4 fruit fly cellular contexts compared by ENCODE assay signal in genomic region chr2L:19335052-19335451, dm6.
TF ChIP-seq lines count a peak whose summit lies in the region.

No protein-coding gene starts in this region.

- TF ChIP-seq CTCF in whole organism, embryonic (GFP tag; optimal IDR thresholded peaks at IDR 0.05; lab: Kevin White, UChicago): no peak

TF ChIP-seq in whole organism, embryonic, 481 proteins besides CTCF, POLR2A, EP300 and RAD21 (continues in another document):
- TF ChIP-seq mld (GFP tag; IDR thresholded peaks at IDR 0.05; lab: Robert Waterston, UW; ENCODE audit: partially characterized antibody) (no peak), CG32767 (GFP tag; IDR thresholded peaks at IDR 0.05; lab: Robert Waterston, UW) (peak; percentile 35; the same call in 1 of the 2 replicates), CG8281 (tag; optimal IDR thresholded peaks at IDR 0.05; lab: Kevin White, UChicago) (peak; percentile 8), Ets65A (GFP tag; lab: Kevin White, UChicago) (peak; percentile 76), CG15269 (tag; optimal IDR thresholded peaks at IDR 0.05; lab: Kevin White, UChicago) (peak; percentile 21), CG8089 (GFP tag; optimal IDR thresholded peaks at IDR 0.05; lab: Kevin White, UChicago) (peak; percentile 14), CG2712 (tag; optimal IDR thresholded peaks at IDR 0.05; lab: Kevin White, UChicago) (peak; percentile 80), bsh (GFP tag; optimal IDR thresholded peaks at IDR 0.05; lab: Kevin White, UChicago) (peak in 1 of 2 experiments; percentile 60), hkb (optimal IDR thresholded peaks at IDR 0.05; lab: Kevin White, UChicago) (no peak), hkb (GFP tag; IDR thresholded peaks at IDR 0.05; lab: Robert Waterston, UW) (peak; percentile 63), CoRest (tag; optimal IDR thresholded peaks at IDR 0.05; lab: Kevin White, UChicago) (peak; percentile 65), CG18764 (GFP tag; optimal IDR thresholded peaks at IDR 0.05; lab: Kevin White, UChicago) (peak; percentile 23), tgo (GFP tag; IDR thresholded peaks at IDR 0.05; lab: Robert Waterston, UW) (peak; percentile 51; the same call in 2 of the 3 replicates), CG8924 (tag; optimal IDR thresholded peaks at IDR 0.05; lab: Kevin White, UChicago) (peak; percentile 66), Bteb2 (GFP tag; optimal IDR thresholded peaks at IDR 0.05; lab: Kevin White, UChicago) (peak; percentile 29), Camta (GFP tag; optimal IDR thresholded peaks at IDR 0.05; lab: Kevin White, UChicago) (peak; percentile 37), CG14050 (GFP tag; IDR thresholded peaks at IDR 0.05; lab: Robert Waterston, UW) (0 out of 3 replicates have a peak, but pooled peaks have one; percentile 17), CG18599 (GFP tag; optimal IDR thresholded peaks at IDR 0.05; lab: Kevin White, UChicago) (peak; percentile 85), CG6813 (GFP tag; optimal IDR thresholded peaks at IDR 0.05; lab: Kevin White, UChicago) (peak; percentile 53), CG11504 (tag; optimal IDR thresholded peaks at IDR 0.05; lab: Kevin White, UChicago) (peak; percentile 62), CG10209 (GFP tag; optimal IDR thresholded peaks at IDR 0.05; lab: Kevin White, UChicago) (peak; percentile 50), GATAe (GFP tag; conservative IDR thresholded peaks at IDR 0.05; lab: Robert Waterston, UW) (no peak)

TF ChIP-seq in whole organism, prepupa, 60 proteins besides CTCF, POLR2A, EP300 and RAD21 (continues in another document):
- no peak for TF ChIP-seq CG6808 (GFP tag; optimal IDR thresholded peaks at IDR 0.05; lab: Kevin White, UChicago)
- no peak for TF ChIP-seq fkh (GFP tag; optimal IDR thresholded peaks at IDR 0.05; lab: Kevin White, UChicago)
- no peak for TF ChIP-seq CG9139 (GFP tag; optimal IDR thresholded peaks at IDR 0.05; lab: Kevin White, UChicago)
- 0 out of 3 replicates have a peak, but pooled peaks have one; percentile 33 for TF ChIP-seq CG8119 (GFP tag; IDR thresholded peaks at IDR 0.05; lab: Robert Waterston, UW)
- TF ChIP-seq dsx (GFP tag; optimal IDR thresholded peaks at IDR 0.05; lab: Kevin White, UChicago; ENCODE audit: poor library complexity, severe bottlenecking): no peak
- no peak for TF ChIP-seq CG11762 (GFP tag; optimal IDR thresholded peaks at IDR 0.05; lab: Kevin White, UChicago; ENCODE audit: insufficient read depth)
- peak; percentile 53 for TF ChIP-seq Hr4 (GFP tag; optimal IDR thresholded peaks at IDR 0.05; lab: Kevin White, UChicago)
- TF ChIP-seq CG4318 (GFP tag; optimal IDR thresholded peaks at IDR 0.05; lab: Kevin White, UChicago): no peak
- TF ChIP-seq CG8632 (GFP tag; optimal IDR thresholded peaks at IDR 0.05; lab: Kevin White, UChicago): no peak
- peak; percentile 42; the same call in 1 of the 3 replicates for TF ChIP-seq CG6163 (GFP tag; IDR thresholded peaks at IDR 0.05; lab: Robert Waterston, UW)
- TF ChIP-seq OdsH (GFP tag; optimal IDR thresholded peaks at IDR 0.05; lab: Kevin White, UChicago): peak; percentile 26
- TF ChIP-seq Eip75B (GFP tag; optimal IDR thresholded peaks at IDR 0.05; lab: Kevin White, UChicago): peak; percentile 0
- no peak for TF ChIP-seq CG11294 (GFP tag; IDR thresholded peaks at IDR 0.05; lab: Robert Waterston, UW)
- TF ChIP-seq svp (GFP tag; lab: Kevin White, UChicago): peak; percentile 18
- TF ChIP-seq acj6 (GFP tag; optimal IDR thresholded peaks at IDR 0.05; lab: Kevin White, UChicago): peak; percentile 7
- peak; percentile 11 for TF ChIP-seq Ets96B (tag; optimal IDR thresholded peaks at IDR 0.05; lab: Kevin White, UChicago)
- TF ChIP-seq eg (GFP tag; IDR thresholded peaks at IDR 0.05; lab: Robert Waterston, UW): 0 out of 3 replicates have a peak, but pooled peaks have one; percentile 11
- TF ChIP-seq CG15336 (GFP tag; IDR thresholded peaks at IDR 0.05; lab: Robert Waterston, UW): peak; percentile 36; the same call in 1 of the 2 replicates
- TF ChIP-seq Met (GFP tag; optimal IDR thresholded peaks at IDR 0.05; lab: Kevin White, UChicago): no peak
- TF ChIP-seq Eip93F (GFP tag; optimal IDR thresholded peaks at IDR 0.05; lab: Kevin White, UChicago): no peak
- TF ChIP-seq pdm3 (GFP tag; optimal IDR thresholded peaks at IDR 0.05; lab: Kevin White, UChicago): peak; percentile 19
- peak; percentile 24 for TF ChIP-seq CG10669 (GFP tag; optimal IDR thresholded peaks at IDR 0.05; lab: Kevin White, UChicago)
- TF ChIP-seq Eip78C (GFP tag; lab: Kevin White, UChicago): peak; percentile 84

TF ChIP-seq in whole organism, pupa, 21 proteins besides CTCF, POLR2A, EP300 and RAD21:
- no peak for TF ChIP-seq CG13204 (GFP tag; optimal IDR thresholded peaks at IDR 0.05; lab: Kevin White, UChicago)
- no peak for TF ChIP-seq CG12605 (GFP tag; IDR thresholded peaks at IDR 0.05; lab: Robert Waterston, UW)
- peak; percentile 39 for TF ChIP-seq CG14655 (GFP tag; optimal IDR thresholded peaks at IDR 0.05; lab: Kevin White, UChicago)
- TF ChIP-seq CG10348 (GFP tag; IDR thresholded peaks at IDR 0.05; lab: Robert Waterston, UW): no peak
- TF ChIP-seq CG8301 (tag; optimal IDR thresholded peaks at IDR 0.05; lab: Kevin White, UChicago): peak; percentile 14
- peak; percentile 22 for TF ChIP-seq CG9948 (tag; optimal IDR thresholded peaks at IDR 0.05; lab: Kevin White, UChicago)
- no peak for TF ChIP-seq gl (tag; optimal IDR thresholded peaks at IDR 0.05; lab: Kevin White, UChicago)
- 0 out of 3 replicates have a peak, but pooled peaks have one; percentile 16 for TF ChIP-seq fd96Ca (GFP tag; IDR thresholded peaks at IDR 0.05; lab: Robert Waterston, UW)
- no peak for TF ChIP-seq rn (GFP tag; IDR thresholded peaks at IDR 0.05; lab: Robert Waterston, UW)
- TF ChIP-seq CG15710 (tag; optimal IDR thresholded peaks at IDR 0.05; lab: Kevin White, UChicago): peak; percentile 14
- no peak for TF ChIP-seq EcR (GFP tag; optimal IDR thresholded peaks at IDR 0.05; lab: Kevin White, UChicago)
- peak; percentile 3 for TF ChIP-seq Pif1A (GFP tag; optimal IDR thresholded peaks at IDR 0.05; lab: Kevin White, UChicago)
- TF ChIP-seq Pif1B (GFP tag; optimal IDR thresholded peaks at IDR 0.05; lab: Kevin White, UChicago): no peak
- no peak for TF ChIP-seq CG4496 (GFP tag; IDR thresholded peaks at IDR 0.05; lab: Robert Waterston, UW)
- no peak for TF ChIP-seq D1 (tag; optimal IDR thresholded peaks at IDR 0.05; lab: Kevin White, UChicago)
- no peak for TF ChIP-seq Snoo (tag; optimal IDR thresholded peaks at IDR 0.05; lab: Kevin White, UChicago)
- TF ChIP-seq CG34367 (tag; optimal IDR thresholded peaks at IDR 0.05; lab: Kevin White, UChicago): no peak
- TF ChIP-seq CG32121 (GFP tag; IDR thresholded peaks at IDR 0.05; lab: Robert Waterston, UW): peak; percentile 30; the same call in 1 of the 2 replicates
- TF ChIP-seq CG17806 (tag; optimal IDR thresholded peaks at IDR 0.05; lab: Kevin White, UChicago): peak; percentile 19
- peak; percentile 28 for TF ChIP-seq CG8159 (tag; optimal IDR thresholded peaks at IDR 0.05; lab: Kevin White, UChicago)
- TF ChIP-seq Ets98B (GFP tag; IDR thresholded peaks at IDR 0.05; lab: Robert Waterston, UW): 0 out of 2 replicates have a peak, but pooled peaks have one; percentile 23

TF ChIP-seq in whole organism, wandering third instar larva, 38 proteins besides CTCF, POLR2A, EP300 and RAD21:
- no peak for TF ChIP-seq psq (GFP tag; optimal IDR thresholded peaks at IDR 0.05; lab: Kevin White, UChicago)
- peak; percentile 18 for TF ChIP-seq sv (GFP tag; optimal IDR thresholded peaks at IDR 0.05; lab: Kevin White, UChicago)

Comparison
In these comparisons a context has a peak if more than half of its experiments do, and no peak if none do; other contexts are left out.
1. Of the 7 proteins assayed by ChIP-seq in both whole organism, embryonic and whole organism, prepupa: peak only in whole organism, embryonic: Blimp-1, CG6854 and Sox102F; only in whole organism, prepupa: Hr39; in both: none; in neither: 3.